Worm (Caenorhabditis elegans) whole organism, midembryonic: Measurements from ENCODE around the gene F02E11.4.

Source experiments
- T22C8.4 ChIP-seq: fragments of 200-800 bp; sonication (Bioruptor generic); IDR thresholded peaks from 2 replicates; pipeline ENCODE4 v1.3.6; 2022; ENCODE audit warnings: missing genetic modification characterization, missing compliant biosample characterization
- flt-1 ChIP-seq: fragments of 200-800 bp; sonication (Bioruptor generic); IDR thresholded peaks from 2 replicates; pipeline ENCODE4 v1.3.6; 2022; ENCODE audit warnings: missing genetic modification characterization, missing compliant biosample characterization
- klf-2 ChIP-seq: fragments of 200-800 bp; sonication (Bioruptor generic); conservative IDR thresholded peaks from 2 replicates; pipeline ENCODE4 v1.3.6; 2022; ENCODE audit warnings: missing genetic modification reagents, missing genetic modification characterization, missing compliant biosample characterization
- ref-1 ChIP-seq: fragments of 200-800 bp; sonication (Bioruptor generic); conservative IDR thresholded peaks from 2 replicates; pipeline ENCODE4 v1.3.6; 2022; ENCODE audit warnings: missing genetic modification reagents, missing genetic modification characterization, missing compliant biosample characterization
- tab-1 ChIP-seq: fragments of 200-800 bp; sonication (Bioruptor generic); IDR thresholded peaks from 2 replicates; pipeline ENCODE4 v1.3.6; 2022; ENCODE audit warnings: missing genetic modification characterization, missing compliant biosample characterization

DNA sequence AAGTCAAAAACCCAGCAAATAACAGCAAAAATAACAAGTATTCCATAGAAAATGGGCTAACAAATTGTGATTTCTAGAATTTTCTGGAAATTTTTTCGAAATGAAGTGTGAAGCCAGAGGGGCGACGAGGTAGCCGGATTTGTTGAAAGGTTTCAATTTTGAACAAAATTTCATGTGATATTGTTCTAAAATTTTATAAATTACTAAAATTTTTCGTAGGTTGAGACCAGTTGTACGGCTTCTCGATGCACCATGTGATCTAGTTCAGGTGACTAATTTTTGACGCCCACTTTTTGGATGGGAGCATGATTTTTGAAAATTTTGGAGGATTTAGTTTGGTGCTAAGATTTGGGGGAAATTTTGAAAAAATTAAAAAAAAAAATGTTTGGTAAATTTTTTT is 18.3 kb downstream of the F02E11.4 start, which contains the start of gene gcy-19:
- TF ChIP-seq flt-1 (GFP tag; lab: Robert Waterston, UW) (no peak), T22C8.4 (GFP tag; lab: Robert Waterston, UW) (no peak), ref-1 (no peak), klf-2 (no peak), tab-1 (no peak)
